Fruit fly (Drosophila melanogaster) whole organism, embryonic: ENCODE results near the gene mei-P26.

ENCODE experiments used
- Antp ChIP-seq: fragments of 200-800 bp; sonication (Bioruptor generic); optimal IDR thresholded peaks from 3 replicates; lab custom pipeline; 2016; ENCODE audit warnings: missing biosample characterization, missing genetic modification characterization
- CG10147 ChIP-seq: fragments of 200-800 bp; sonication (Bioruptor generic); optimal IDR thresholded peaks from 2 replicates; lab custom pipeline; 2019; ENCODE audit warnings: missing biosample characterization, mild to moderate bottlenecking, missing genetic modification characterization, moderate library complexity
- CG10267 ChIP-seq: fragments of 200-800 bp; sonication (Bioruptor generic); optimal IDR thresholded peaks from 2 replicates; lab custom pipeline; 2018; ENCODE audit warnings: missing biosample characterization, mild to moderate bottlenecking, missing genetic modification characterization, moderate library complexity
- CG10274 ChIP-seq: fragments of 200-800 bp; sonication (Bioruptor generic); optimal IDR thresholded peaks from 3 replicates; lab custom pipeline; 2017; ENCODE audit warnings: missing biosample characterization, mild to moderate bottlenecking, missing genetic modification characterization
- CG1529 ChIP-seq: fragments of 200-800 bp; sonication (Bioruptor generic); optimal IDR thresholded peaks from 3 replicates; lab custom pipeline; 2018; ENCODE audit warnings: missing biosample characterization, missing genetic modification characterization
- CG16815 ChIP-seq: fragments of 200-800 bp; sonication (Bioruptor generic); optimal IDR thresholded peaks from 3 replicates; lab custom pipeline; 2017; ENCODE audit warnings: missing biosample characterization, mild to moderate bottlenecking, missing genetic modification characterization
- CG16863 ChIP-seq: fragments of 200-800 bp; sonication (Bioruptor generic); optimal IDR thresholded peaks from 3 replicates; lab custom pipeline; 2016; ENCODE audit warnings: missing biosample characterization, missing genetic modification characterization
- CG17385 ChIP-seq: fragments of 200-800 bp; sonication (Bioruptor generic); optimal IDR thresholded peaks from 3 replicates; lab custom pipeline; 2018; ENCODE audit warnings: missing biosample characterization, mild to moderate bottlenecking, missing genetic modification characterization
- CG18011 ChIP-seq: fragments of 200-800 bp; sonication (Bioruptor generic); optimal IDR thresholded peaks from 2 replicates; lab custom pipeline; 2017; ENCODE audit warnings: missing biosample characterization, missing genetic modification characterization, mild to moderate bottlenecking, moderate library complexity, missing genotype
- CG18262 ChIP-seq: fragments of 200-800 bp; optimal IDR thresholded peaks from 3 replicates; lab custom pipeline; 2019; ENCODE audit warnings: missing biosample characterization, mild to moderate bottlenecking, missing genetic modification characterization, moderate library complexity
- CG18476 ChIP-seq: fragments of 200-800 bp; sonication (Bioruptor generic); optimal IDR thresholded peaks from 2 replicates; lab custom pipeline; 2016; ENCODE audit warnings: missing biosample characterization, mild to moderate bottlenecking, missing genetic modification characterization
- CG18764 ChIP-seq: fragments of 200-800 bp; sonication (Bioruptor generic); optimal IDR thresholded peaks from 3 replicates; lab custom pipeline; 2016; ENCODE audit warnings: missing biosample characterization, missing genetic modification characterization
- CG2875 ChIP-seq: fragments of 200-800 bp; sonication (Bioruptor generic); optimal IDR thresholded peaks from 2 replicates; lab custom pipeline; 2017; ENCODE audit warnings: missing biosample characterization, mild to moderate bottlenecking, missing genetic modification characterization, missing genetic modification reagents
- CG43689 ChIP-seq: fragments of 200-800 bp; sonication (Bioruptor generic); IDR thresholded peaks from 2 replicates; pipeline ENCODE4 v1.3.6; 2022; ENCODE audit warnings: missing biosample characterization, missing genetic modification characterization
- CG6175 ChIP-seq: fragments of 200-800 bp; sonication (Bioruptor generic); IDR thresholded peaks from 3 replicates; pipeline ENCODE4 v1.3.6; 2022; ENCODE audit warnings: missing biosample characterization, missing genetic modification characterization
- CG8478 ChIP-seq: fragments of >200 bp; optimal IDR thresholded peaks from 2 replicates; lab custom pipeline; 2018
- Chrac-16 ChIP-seq: fragments of 200-800 bp; sonication (Bioruptor generic); optimal IDR thresholded peaks from 3 replicates; lab custom pipeline; 2016; ENCODE audit warnings: missing biosample characterization, missing genetic modification characterization
- Dek ChIP-seq: fragments of 200-800 bp; sonication (Bioruptor generic); optimal IDR thresholded peaks from 3 replicates; lab custom pipeline; 2019; ENCODE audit warnings: missing biosample characterization, mild to moderate bottlenecking, missing genetic modification characterization, moderate library complexity
- E2f2 ChIP-seq: fragments of 200-800 bp; sonication (Bioruptor generic); IDR thresholded peaks from 2 replicates; pipeline ENCODE4 v1.3.6; 2022; ENCODE audit warnings: missing biosample characterization, missing genetic modification characterization
- Elba2 ChIP-seq: fragments of 200-800 bp; sonication (Bioruptor generic); optimal IDR thresholded peaks from 3 replicates; lab custom pipeline; 2016; ENCODE audit warnings: missing biosample characterization, missing genetic modification characterization
- HHEX ChIP-seq: fragments of 200-800 bp; sonication (Bioruptor generic); optimal IDR thresholded peaks from 3 replicates; lab custom pipeline; 2017; ENCODE audit warnings: missing biosample characterization, mild to moderate bottlenecking, missing genetic modification characterization, missing genetic modification reagents
- Hsf ChIP-seq: fragments of 200-800 bp; sonication (Bioruptor generic); optimal IDR thresholded peaks from 3 replicates; lab custom pipeline; 2016; ENCODE audit warnings: missing biosample characterization, missing genetic modification characterization
- Med ChIP-seq: fragments of 200-800 bp; sonication (Bioruptor generic); peaks from one replicate; lab custom pipeline; 2016; ENCODE audit warnings: missing biosample characterization, missing genetic modification characterization, mild to moderate bottlenecking, inconsistent platforms, moderate library complexity
- Meics ChIP-seq: fragments of 200-800 bp; sonication (Bioruptor generic); optimal IDR thresholded peaks from 2 replicates; lab custom pipeline; 2017; ENCODE audit warnings: missing biosample characterization, mild to moderate bottlenecking, missing genetic modification characterization
- Oaz ChIP-seq: fragments of 200-800 bp; sonication (Bioruptor generic); IDR thresholded peaks from 2 replicates; pipeline ENCODE4 v1.3.6; 2022; ENCODE audit warnings: missing biosample characterization, missing genetic modification characterization
- Oli ChIP-seq: fragments of 200-800 bp; sonication (Bioruptor generic); optimal IDR thresholded peaks from 2 replicates; lab custom pipeline; 2018; ENCODE audit warnings: missing biosample characterization, mild to moderate bottlenecking, missing genetic modification characterization, moderate library complexity
- Ptx1 ChIP-seq: fragments of 200-800 bp; sonication (Bioruptor generic); IDR thresholded peaks from 2 replicates; pipeline ENCODE4 v1.3.6; 2022; ENCODE audit warnings: missing biosample characterization, missing genetic modification characterization
- Rx ChIP-seq: fragments of 200-800 bp; sonication (Bioruptor generic); IDR thresholded peaks from 2 replicates; pipeline ENCODE4 v1.3.6; 2022; ENCODE audit warnings: missing biosample characterization, missing genetic modification characterization
- Sox100B ChIP-seq: fragments of 200-800 bp; sonication (Bioruptor generic); optimal IDR thresholded peaks from 3 replicates; lab custom pipeline; 2018; ENCODE audit warnings: missing biosample characterization, mild to moderate bottlenecking, missing genetic modification characterization
- Ssrp ChIP-seq: fragments of 200-800 bp; sonication (Bioruptor generic); optimal IDR thresholded peaks from 2 replicates; lab custom pipeline; 2018; ENCODE audit warnings: missing biosample characterization, mild to moderate bottlenecking, missing genetic modification characterization, moderate library complexity
- dmrt99B ChIP-seq: fragments of 200-800 bp; sonication (Bioruptor generic); optimal IDR thresholded peaks from 2 replicates; lab custom pipeline; 2018; ENCODE audit warnings: missing biosample characterization, mild to moderate bottlenecking, missing genetic modification characterization, moderate library complexity
- fd96Cb ChIP-seq: fragments of 200-800 bp; sonication (Bioruptor generic); optimal IDR thresholded peaks from 2 replicates; lab custom pipeline; 2018; ENCODE audit warnings: missing biosample characterization, mild to moderate bottlenecking, missing genetic modification characterization, moderate library complexity
- fru ChIP-seq: fragments of >200 bp; optimal IDR thresholded peaks from 2 replicates; lab custom pipeline; 2017
- grau ChIP-seq: fragments of 200-800 bp; optimal IDR thresholded peaks from 3 replicates; lab custom pipeline; 2019; ENCODE audit warnings: missing biosample characterization, mild to moderate bottlenecking, missing genetic modification characterization, moderate library complexity
- kay ChIP-seq: fragments of 200-800 bp; sonication (Bioruptor generic); optimal IDR thresholded peaks from 2 replicates; lab custom pipeline; 2016; ENCODE audit warnings: missing biosample characterization, missing genetic modification characterization
- kni ChIP-seq: fragments of 200-800 bp; sonication (Bioruptor generic); optimal IDR thresholded peaks from 3 replicates; lab custom pipeline; 2017; ENCODE audit warnings: mild to moderate bottlenecking, missing biosample characterization, missing genetic modification reagents, missing genetic modification characterization
- lab ChIP-seq: fragments of 200-800 bp; sonication (Bioruptor generic); optimal IDR thresholded peaks from 3 replicates; lab custom pipeline; 2017; ENCODE audit warnings: missing biosample characterization, missing genetic modification characterization, mild to moderate bottlenecking, moderate library complexity, missing genetic modification reagents
- lilli ChIP-seq: fragments of 200-800 bp; sonication (Bioruptor generic); optimal IDR thresholded peaks from 3 replicates; lab custom pipeline; 2016; ENCODE audit warnings: missing biosample characterization, missing genetic modification characterization
- lmd ChIP-seq: fragments of 200-800 bp; sonication (Bioruptor generic); IDR thresholded peaks from 2 replicates; pipeline ENCODE4 v1.3.6; 2022; ENCODE audit warnings: missing biosample characterization, missing genetic modification characterization
- pb ChIP-seq: fragments of 200-800 bp; sonication (Bioruptor generic); optimal IDR thresholded peaks from 3 replicates; lab custom pipeline; 2016; ENCODE audit warnings: missing biosample characterization, missing genetic modification characterization
- phol ChIP-seq: fragments of 200-800 bp; sonication (Bioruptor generic); optimal IDR thresholded peaks from 3 replicates; lab custom pipeline; 2018; ENCODE audit warnings: missing biosample characterization, mild to moderate bottlenecking, missing genetic modification characterization, moderate library complexity
- pum ChIP-seq: fragments of 200-800 bp; sonication (Bioruptor generic); optimal IDR thresholded peaks from 2 replicates; lab custom pipeline; 2016; ENCODE audit warnings: missing biosample characterization, missing genetic modification characterization
- ranshi ChIP-seq: fragments of 200-800 bp; sonication (Bioruptor generic); IDR thresholded peaks from 2 replicates; pipeline ENCODE4 v1.3.6; 2022; ENCODE audit warnings: missing biosample characterization, missing genetic modification characterization
- salm ChIP-seq: fragments of 200-800 bp; sonication (Bioruptor generic); optimal IDR thresholded peaks from 2 replicates; lab custom pipeline; 2018; ENCODE audit warnings: missing biosample characterization, mild to moderate bottlenecking, missing genetic modification characterization
- sisA ChIP-seq: fragments of 200-800 bp; sonication (Bioruptor generic); IDR thresholded peaks from 2 replicates; pipeline ENCODE4 v1.3.6; 2022; ENCODE audit warnings: missing biosample characterization, missing genetic modification characterization
- slp2 ChIP-seq: fragments of 200-800 bp; sonication (Bioruptor generic); optimal IDR thresholded peaks from 2 replicates; lab custom pipeline; 2016; ENCODE audit warnings: missing biosample characterization, missing genetic modification characterization
- tgo ChIP-seq: fragments of 200-800 bp; sonication (Bioruptor generic); IDR thresholded peaks from 3 replicates; pipeline ENCODE4 v1.3.6; 2022; ENCODE audit warnings: missing biosample characterization, missing genetic modification characterization
- ttk ChIP-seq: fragments of 200-800 bp; sonication (Bioruptor generic); IDR thresholded peaks from 2 replicates; pipeline ENCODE4 v2.1.2; 2022; ENCODE audit warnings: missing biosample characterization, missing genetic modification characterization
- zf30C ChIP-seq: fragments of 200-800 bp; sonication (Bioruptor generic); optimal IDR thresholded peaks from 3 replicates; lab custom pipeline; 2018; ENCODE audit warnings: missing biosample characterization, mild to moderate bottlenecking, missing genetic modification characterization

Gene mei-P26

DNA sequence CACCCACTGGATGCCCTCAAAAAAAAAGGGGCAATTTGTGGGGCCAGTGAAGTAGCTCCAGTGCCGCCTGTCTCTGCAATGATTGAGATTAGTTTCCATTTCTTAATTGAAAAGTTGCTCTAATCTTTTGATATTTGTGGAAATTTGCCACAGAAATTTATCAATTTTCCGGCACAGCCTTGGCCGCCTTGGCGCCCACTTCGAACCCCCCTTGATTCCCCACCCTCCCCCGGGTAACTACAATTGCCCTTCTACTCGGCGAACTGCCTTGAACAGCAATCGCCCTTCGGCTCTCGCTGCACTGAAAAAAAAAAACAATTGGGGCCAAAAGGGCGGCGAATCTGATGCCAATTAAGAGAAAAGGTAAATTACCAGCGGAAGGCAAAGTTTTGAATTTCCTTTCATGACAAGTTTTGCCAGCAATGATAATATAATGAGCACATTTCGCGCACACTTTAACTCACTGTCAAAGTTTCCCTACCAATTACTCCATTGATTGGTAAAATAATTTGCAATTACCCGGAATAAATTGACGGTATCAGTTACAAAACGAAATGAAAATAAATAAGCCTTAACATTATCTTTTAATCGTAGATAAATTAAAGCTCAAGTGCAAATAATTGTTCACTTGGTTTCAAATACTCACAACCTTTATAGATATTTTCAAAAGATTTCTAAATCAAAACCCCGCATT lies 43.2 kb upstream of the mei-P26 start (continued):
- TF ChIP-seq CG18262 (tag; lab: Kevin White, UChicago) (peak; percentile 58), CG16815 (GFP tag; lab: Kevin White, UChicago) (peak; percentile 14), Med (GFP tag; lab: Kevin White, UChicago) (peak; percentile 63), CG18764 (GFP tag; lab: Kevin White, UChicago) (no peak), CG2875 (GFP tag; lab: Kevin White, UChicago) (peak; percentile 4), phol (peak; percentile 46), HHEX (GFP tag; lab: Kevin White, UChicago) (peak; percentile 6), Meics (GFP tag; lab: Kevin White, UChicago) (peak; percentile 12), lilli (GFP tag; lab: Kevin White, UChicago) (peak; percentile 1), CG1529 (GFP tag; lab: Kevin White, UChicago) (no peak), pum (GFP tag; lab: Kevin White, UChicago) (peak; percentile 10), Rx (GFP tag; lab: Robert Waterston, UW) (no peak), grau (tag; lab: Kevin White, UChicago) (peak; percentile 29), Oli (peak; percentile 31), CG18011 (GFP tag; lab: Kevin White, UChicago) (no peak), lab (GFP tag; lab: Kevin White, UChicago) (peak; percentile 43), Antp (GFP tag; lab: Kevin White, UChicago) (no peak), zf30C (GFP tag; lab: Kevin White, UChicago) (peak; percentile 11), CG10267 (tag; lab: Kevin White, UChicago) (peak; percentile 8), sisA (GFP tag; lab: Robert Waterston, UW) (peak; percentile 32; the same call in 1 of the 2 replicates), lmd (GFP tag; lab: Robert Waterston, UW) (peak; percentile 44), Elba2 (GFP tag; lab: Kevin White, UChicago) (no peak), Chrac-16 (GFP tag; lab: Kevin White, UChicago) (peak; percentile 28), CG17385 (GFP tag; lab: Kevin White, UChicago) (peak; percentile 39), Hsf (GFP tag; lab: Kevin White, UChicago) (peak; percentile 7), fd96Cb (tag; lab: Kevin White, UChicago) (peak; percentile 32), CG8478 (lab: Kevin White, UChicago) (no peak), Oaz (GFP tag; lab: Robert Waterston, UW) (no peak), slp2 (GFP tag; lab: Kevin White, UChicago) (peak; percentile 30), Ssrp (peak; percentile 29), CG16863 (GFP tag; lab: Kevin White, UChicago) (peak; percentile 3), Ptx1 (GFP tag; lab: Robert Waterston, UW) (0 out of 2 replicates have a peak, but pooled peaks have one; percentile 6), Sox100B (GFP tag; lab: Kevin White, UChicago) (peak; percentile 67), CG10147 (peak; percentile 12), pb (GFP tag; lab: Kevin White, UChicago) (peak; percentile 12)

DNA sequence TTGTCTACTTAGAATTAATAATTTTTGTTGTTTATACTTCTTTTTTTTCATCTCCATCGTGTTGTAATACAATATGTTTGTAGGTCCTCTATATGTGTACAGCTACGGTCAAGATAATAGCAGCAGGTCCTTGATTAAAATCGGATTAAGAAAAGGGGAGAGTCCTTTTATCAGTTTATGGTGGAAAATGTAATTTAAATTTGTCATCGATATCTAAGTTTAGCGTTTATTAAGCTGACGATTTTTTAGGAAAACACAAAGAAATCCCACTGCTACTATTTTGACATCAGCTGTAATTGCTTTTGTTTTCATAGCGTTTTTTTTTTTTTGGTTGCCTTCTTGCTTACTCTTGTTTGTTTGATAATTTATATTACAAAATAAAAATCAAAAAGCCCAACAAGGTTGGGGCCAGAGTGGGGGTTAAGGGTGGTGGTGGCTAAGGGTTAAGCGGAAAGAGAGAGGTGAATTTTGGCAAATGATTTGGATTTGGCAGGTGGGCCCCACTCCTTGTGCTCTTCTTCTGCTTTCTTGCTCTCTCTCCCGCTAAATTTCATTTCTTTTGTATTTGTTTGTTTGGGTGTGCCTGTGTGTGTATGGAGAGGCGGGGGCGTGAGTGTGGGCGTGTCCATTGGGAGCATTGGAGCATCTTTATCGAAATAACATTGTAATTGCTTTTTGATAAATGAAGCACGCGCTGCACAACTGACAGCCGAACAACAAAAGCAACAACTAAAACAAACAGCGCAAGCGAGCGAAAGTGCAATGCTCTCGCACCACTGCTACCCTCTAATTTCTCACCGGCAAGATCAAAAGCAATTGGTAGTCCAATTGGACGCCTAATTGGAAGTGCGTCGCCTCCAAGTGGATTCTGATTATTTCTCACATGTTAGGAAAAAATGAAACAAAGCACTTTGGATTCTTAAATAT lies 42.0 kb upstream of the mei-P26 start:
- TF ChIP-seq CG18476 (GFP tag; lab: Kevin White, UChicago) (no peak), tgo (GFP tag; lab: Robert Waterston, UW) (no peak), kay (GFP tag; lab: Kevin White, UChicago) (peak; percentile 2), CG6175 (GFP tag; lab: Robert Waterston, UW) (no peak), dmrt99B (tag; lab: Kevin White, UChicago) (peak; percentile 65), fru (no peak), E2f2 (no peak), lmd (GFP tag; lab: Robert Waterston, UW) (peak; percentile 32; the same call in 1 of the 2 replicates), salm (tag; lab: Kevin White, UChicago) (no peak), ranshi (no peak), CG43689 (GFP tag; lab: Robert Waterston, UW) (no peak), ttk (GFP tag; lab: Robert Waterston, UW) (no peak), kni (GFP tag; lab: Kevin White, UChicago) (no peak), Dek (tag; lab: Kevin White, UChicago) (no peak), CG10274 (GFP tag; lab: Kevin White, UChicago) (peak; percentile 13)
